Fruit fly (Drosophila melanogaster): ENCODE data around the gene CG13040.
A peak's percentile ranks its signal among the peaks of the same experiment; 100 is the strongest.

dm6 chr3L:16291678-16292077 lies 34.9 kb downstream of the CG13040 start:
- TF ChIP-seq Vsx1 (GFP tag; optimal IDR thresholded peaks at IDR 0.05) = peak; percentile 49
- TF ChIP-seq CG5953 (GFP tag; IDR thresholded peaks at IDR 0.05) = no peak
- no peak for TF ChIP-seq oc (tag; optimal IDR thresholded peaks at IDR 0.05)
- no peak for TF ChIP-seq CG11695 (GFP tag; IDR thresholded peaks at IDR 0.05)
- no peak for TF ChIP-seq CG8478 (optimal IDR thresholded peaks at IDR 0.05)
- no peak for TF ChIP-seq D (optimal IDR thresholded peaks at IDR 0.05)
- no peak for TF ChIP-seq D (GFP tag; optimal IDR thresholded peaks at IDR 0.05)
- peak; percentile 11 for TF ChIP-seq Abd-B (GFP tag; optimal IDR thresholded peaks at IDR 0.05)
- no peak for TF ChIP-seq CG17385 (GFP tag; optimal IDR thresholded peaks at IDR 0.05)
- no peak for TF ChIP-seq Atf-2 (GFP tag; optimal IDR thresholded peaks at IDR 0.05)
- TF ChIP-seq CG1792 (GFP tag; optimal IDR thresholded peaks at IDR 0.05) = no peak
- TF ChIP-seq CG18262 (tag; optimal IDR thresholded peaks at IDR 0.05) = no peak
- no peak for TF ChIP-seq Pdp1 (GFP tag; optimal IDR thresholded peaks at IDR 0.05)
- no peak for TF ChIP-seq wor (GFP tag; IDR thresholded peaks at IDR 0.05)
